Worm (Caenorhabditis elegans): ENCODE measurements around the gene C07A9.12.

C07A9.12 gene

DNA sequence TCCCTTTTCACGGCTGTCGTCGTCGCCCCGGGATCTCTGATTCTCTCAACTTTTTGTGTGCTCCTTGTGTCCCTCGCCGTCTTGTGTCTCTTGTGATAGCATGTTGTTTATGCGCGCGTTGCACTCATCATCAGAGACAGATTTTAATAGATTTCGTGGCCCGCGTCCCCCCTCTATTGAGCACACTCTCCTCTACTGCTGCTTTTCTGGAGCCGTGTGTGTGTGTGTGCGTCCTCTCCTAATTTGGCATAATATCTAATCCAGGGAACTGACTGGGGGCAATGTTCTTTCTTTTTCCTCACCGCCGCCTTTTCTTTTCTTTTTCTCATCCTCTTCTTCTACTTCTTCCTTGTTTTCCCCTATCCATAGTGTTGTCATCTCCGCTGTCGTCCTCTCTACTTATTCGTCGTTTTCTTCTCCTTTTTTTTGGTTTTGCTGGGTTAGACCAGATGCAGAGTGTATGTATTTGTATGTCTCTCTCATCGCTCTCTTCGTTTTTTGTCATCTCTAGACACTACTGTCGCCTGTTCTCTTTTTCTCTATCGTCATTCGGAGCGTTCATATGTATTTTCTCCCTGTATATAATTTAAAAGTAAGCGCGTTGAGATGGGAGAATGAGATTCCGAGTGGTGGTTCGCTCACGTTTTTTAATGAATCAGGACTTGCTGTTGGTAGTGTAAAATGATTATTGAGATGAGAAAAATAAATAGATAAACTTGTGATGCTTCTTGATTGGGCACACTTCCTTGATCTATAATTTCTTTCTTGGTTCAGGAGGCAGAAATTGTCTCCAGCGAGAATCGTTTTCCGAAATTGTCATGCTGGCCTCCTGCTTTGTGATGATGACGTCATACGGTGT lies 23.4 kb downstream of the C07A9.12 start (continued):
- peak; percentile 10 for TF ChIP-seq fos-1 (tag; optimal IDR thresholded peaks at IDR 0.05)
- no peak for TF ChIP-seq blmp-1 (tag; optimal IDR thresholded peaks at IDR 0.05; ENCODE audit: insufficient read depth)
- peak; percentile 26 for TF ChIP-seq nhr-6 (tag; optimal IDR thresholded peaks at IDR 0.05)
- TF ChIP-seq crh-2 (tag; optimal IDR thresholded peaks at IDR 0.05) = peak; percentile 47
- no peak for TF ChIP-seq gmeb-1 (tag; optimal IDR thresholded peaks at IDR 0.05)
- TF ChIP-seq lin-13 (GFP tag; optimal IDR thresholded peaks at IDR 0.05) = no peak
- no peak for TF ChIP-seq nhr-10 (tag; optimal IDR thresholded peaks at IDR 0.05)
- TF ChIP-seq nhr-11 (tag; optimal IDR thresholded peaks at IDR 0.05) = no peak
- no peak for TF ChIP-seq unc-62 (GFP tag; optimal IDR thresholded peaks at IDR 0.05)
- TF ChIP-seq sem-4 (tag; optimal IDR thresholded peaks at IDR 0.05) = no peak
- no peak for TF ChIP-seq nhr-21 (tag; optimal IDR thresholded peaks at IDR 0.05)
- no peak for TF ChIP-seq unc-39 (tag; optimal IDR thresholded peaks at IDR 0.05)
- no peak for TF ChIP-seq alr-1 (tag; optimal IDR thresholded peaks at IDR 0.05)
- TF ChIP-seq ceh-16 (tag; optimal IDR thresholded peaks at IDR 0.05) = no peak
- no peak for TF ChIP-seq skn-1 (tag; optimal IDR thresholded peaks at IDR 0.05)
- no peak for TF ChIP-seq nhr-237 (tag; optimal IDR thresholded peaks at IDR 0.05)
- TF ChIP-seq mab-5 (tag; optimal IDR thresholded peaks at IDR 0.05) = peak; percentile 66
- TF ChIP-seq nhr-25 (tag; optimal IDR thresholded peaks at IDR 0.05) = peak; percentile 30
- TF ChIP-seq sma-9 (GFP tag; optimal IDR thresholded peaks at IDR 0.05) = peak; percentile 58
- no peak for TF ChIP-seq sma-9 (tag; optimal IDR thresholded peaks at IDR 0.05)
- TF ChIP-seq ama-1 (optimal IDR thresholded peaks at IDR 0.05) = peak; percentile 0
- TF ChIP-seq mbf-1 (tag; optimal IDR thresholded peaks at IDR 0.05) = no peak
- TF ChIP-seq elt-1 (tag; optimal IDR thresholded peaks at IDR 0.05) = no peak
- peak; percentile 54 for TF ChIP-seq C34F6.9 (tag; optimal IDR thresholded peaks at IDR 0.05)
- no peak for TF ChIP-seq ztf-11 (tag; optimal IDR thresholded peaks at IDR 0.05)
- TF ChIP-seq egl-27 (tag; optimal IDR thresholded peaks at IDR 0.05) = peak; percentile 11

DNA sequence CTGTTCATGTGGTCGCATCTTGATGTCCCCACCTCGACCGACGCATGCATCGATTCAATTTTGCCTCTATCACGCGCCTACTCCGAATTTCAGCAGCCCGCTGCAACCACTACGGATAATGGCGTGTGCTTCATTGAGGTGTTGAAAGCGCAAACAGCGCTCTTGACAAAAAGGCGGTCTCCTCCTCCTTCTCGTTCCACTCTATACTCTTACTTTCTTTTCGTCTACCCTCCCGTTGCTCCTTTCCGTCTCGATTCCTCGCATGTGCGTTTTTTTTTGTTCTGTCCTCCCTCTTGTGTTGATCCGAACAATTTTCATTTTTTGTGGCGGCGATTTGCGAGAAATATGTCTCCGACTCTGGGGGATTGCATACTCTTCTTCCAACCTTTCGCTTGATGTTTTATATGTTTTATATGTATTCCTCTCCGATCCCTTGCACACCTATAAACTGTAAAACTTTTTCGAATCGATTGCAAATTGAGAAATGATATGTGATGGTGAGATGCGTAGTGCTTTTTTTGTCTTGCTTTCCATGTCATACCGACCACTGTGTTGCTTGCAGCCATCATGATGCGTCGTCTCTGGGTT lies 24.6 kb downstream of the C07A9.12 start:
- TF ChIP-seq nhr-12 (tag; optimal IDR thresholded peaks at IDR 0.05) (no peak), Y55F3AM.14 (GFP tag; optimal IDR thresholded peaks at IDR 0.05) (no peak), sma-3 (GFP tag; optimal IDR thresholded peaks at IDR 0.05) (no peak), ztf-4 (tag; optimal IDR thresholded peaks at IDR 0.05) (no peak), elt-3 (tag; optimal IDR thresholded peaks at IDR 0.05) (no peak), sma-9 (GFP tag; optimal IDR thresholded peaks at IDR 0.05) (peak; percentile 11), sma-9 (tag; optimal IDR thresholded peaks at IDR 0.05) (no peak), F13H6.1 (tag; optimal IDR thresholded peaks at IDR 0.05) (peak; percentile 36), unc-39 (tag; optimal IDR thresholded peaks at IDR 0.05) (no peak), ceh-82 (tag; optimal IDR thresholded peaks at IDR 0.05) (no peak), alr-1 (tag; optimal IDR thresholded peaks at IDR 0.05) (no peak), ztf-11 (tag; optimal IDR thresholded peaks at IDR 0.05) (no peak), fos-1 (tag; optimal IDR thresholded peaks at IDR 0.05) (no peak), lin-11 (tag; optimal IDR thresholded peaks at IDR 0.05) (no peak), ceh-16 (tag; optimal IDR thresholded peaks at IDR 0.05) (no peak), sem-4 (tag; optimal IDR thresholded peaks at IDR 0.05) (no peak), mbf-1 (tag; optimal IDR thresholded peaks at IDR 0.05) (no peak), unc-55 (GFP tag; optimal IDR thresholded peaks at IDR 0.05) (peak; percentile 14), nhr-129 (tag; optimal IDR thresholded peaks at IDR 0.05) (peak; percentile 30), lsy-2 (tag; optimal IDR thresholded peaks at IDR 0.05) (no peak), ztf-1 (GFP tag; conservative IDR thresholded peaks at IDR 0.05) (no peak), dmd-4 (tag; optimal IDR thresholded peaks at IDR 0.05) (no peak), snpc-4 (tag; optimal IDR thresholded peaks at IDR 0.05) (no peak), crh-2 (tag; optimal IDR thresholded peaks at IDR 0.05) (no peak), aly-2 (tag; optimal IDR thresholded peaks at IDR 0.05) (no peak), nhr-6 (tag; optimal IDR thresholded peaks at IDR 0.05) (peak; percentile 5), gmeb-1 (tag; optimal IDR thresholded peaks at IDR 0.05) (no peak)
